Worm (Caenorhabditis elegans) whole organism, L4/young adult: Measurements from ENCODE around the gene F09C6.12.

Experiments used
- W03F9.2 ChIP-seq: fragments of 150-350 bp; optimal IDR thresholded peaks from 2 replicates; lab custom pipeline; 2014; ENCODE audit warnings: missing biosample characterization, missing genetic modification characterization
- dao-5 ChIP-seq: sonication (generic microtip); optimal IDR thresholded peaks from 2 replicates; lab custom pipeline; 2016; ENCODE audit warnings: missing genotype, missing genetic modification characterization, moderate library complexity, missing compliant biosample characterization
- him-1 ChIP-seq: sonication (generic microtip); optimal IDR thresholded peaks from 2 replicates; lab custom pipeline; 2016; ENCODE audit warnings: missing genotype, missing genetic modification reagents, missing genetic modification characterization, missing compliant biosample characterization

Gene F09C6.12

ce11 chrV:16882260-16882918 is at the start of gene F09C6.12, which contains the start of gene F09C6.11:
Gene F09C6.12 (plus strand): TSS chrV:16882868.
Gene F09C6.11 (minus strand): TSS chrV:16882310.
- TF ChIP-seq W03F9.2 (tag; lab: Kevin White, UChicago) = no peak
- no peak for TF ChIP-seq him-1
- TF ChIP-seq dao-5 (tag; lab: Kevin White, UChicago) = no peak

DNA sequence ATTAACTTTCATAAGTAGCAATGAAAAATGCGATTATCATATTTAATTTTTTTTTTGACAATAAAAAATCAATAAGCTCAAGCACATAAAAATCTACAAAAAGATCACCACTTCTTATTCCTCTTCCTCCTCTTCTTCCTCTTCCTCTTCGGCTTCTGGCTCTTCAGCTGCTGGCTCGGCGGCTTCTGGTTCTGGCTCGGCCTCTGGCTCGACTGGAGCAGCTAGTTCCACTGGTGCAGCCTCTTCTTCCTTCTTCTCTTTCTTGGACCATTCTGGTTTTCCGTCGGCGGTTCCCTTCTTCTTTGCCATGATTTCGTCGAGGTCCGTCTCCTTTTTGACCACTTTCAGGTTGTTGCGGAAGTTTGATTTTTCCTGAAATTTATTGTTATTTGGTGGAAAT is 49.0 kb upstream of the F09C6.12 start:
- no peak for TF ChIP-seq W03F9.2 (tag; lab: Kevin White, UChicago)
- no peak for TF ChIP-seq dao-5 (tag; lab: Kevin White, UChicago)

ce11 chrV:16834989-16835388 is 47.7 kb upstream of the F09C6.12 start, which contains the start of gene tni-3:
Gene tni-3 (minus strand): TSS chrV:16835128.
- no peak for TF ChIP-seq W03F9.2 (tag; lab: Kevin White, UChicago)
- TF ChIP-seq him-1 = no peak
- no peak for TF ChIP-seq dao-5 (tag; lab: Kevin White, UChicago)

ce11 chrV:16836100-16836499 is 46.6 kb upstream of the F09C6.12 start:
- no peak for TF ChIP-seq dao-5 (tag; lab: Kevin White, UChicago)
- TF ChIP-seq him-1 = no peak
- TF ChIP-seq W03F9.2 (tag; lab: Kevin White, UChicago) = no peak

DNA sequence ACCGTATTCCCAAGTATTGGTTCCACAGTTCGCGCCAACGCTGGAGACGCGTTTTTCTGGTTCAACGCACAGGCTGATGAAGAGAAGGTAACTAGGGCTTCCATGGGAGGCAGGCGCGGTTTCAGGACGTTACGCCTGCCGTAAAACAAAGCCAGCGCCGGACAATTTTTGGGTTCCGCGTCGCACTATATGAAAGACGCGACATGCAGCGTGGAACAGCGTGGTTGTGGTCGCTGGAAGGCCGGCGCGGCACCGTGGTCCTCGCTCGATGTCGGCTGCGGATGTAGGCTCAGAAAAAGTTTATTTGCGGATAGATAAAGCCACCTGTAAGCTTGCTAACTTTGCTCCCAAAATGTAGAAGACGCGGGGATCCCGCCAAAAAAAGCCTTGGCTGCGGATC is 44.2 kb upstream of the F09C6.12 start:
- TF ChIP-seq dao-5 (tag; lab: Kevin White, UChicago) = no peak
- TF ChIP-seq W03F9.2 (tag; lab: Kevin White, UChicago) = no peak
- TF ChIP-seq him-1 = no peak

ce11 chrV:16840283-16840682 is 42.4 kb upstream of the F09C6.12 start:
- no peak for TF ChIP-seq dao-5 (tag; lab: Kevin White, UChicago)
- TF ChIP-seq W03F9.2 (tag; lab: Kevin White, UChicago) = no peak
- TF ChIP-seq him-1 = no peak

- TF ChIP-seq dao-5 (tag; lab: Kevin White, UChicago) (no peak), him-1 (no peak), W03F9.2 (tag; lab: Kevin White, UChicago) (no peak)
Measured at ce11 chrV:16840961-16841360, 41.7 kb upstream of the F09C6.12 start, which contains the start of gene clec-40. Gene clec-40 (minus strand): TSS chrV:16841061.

DNA sequence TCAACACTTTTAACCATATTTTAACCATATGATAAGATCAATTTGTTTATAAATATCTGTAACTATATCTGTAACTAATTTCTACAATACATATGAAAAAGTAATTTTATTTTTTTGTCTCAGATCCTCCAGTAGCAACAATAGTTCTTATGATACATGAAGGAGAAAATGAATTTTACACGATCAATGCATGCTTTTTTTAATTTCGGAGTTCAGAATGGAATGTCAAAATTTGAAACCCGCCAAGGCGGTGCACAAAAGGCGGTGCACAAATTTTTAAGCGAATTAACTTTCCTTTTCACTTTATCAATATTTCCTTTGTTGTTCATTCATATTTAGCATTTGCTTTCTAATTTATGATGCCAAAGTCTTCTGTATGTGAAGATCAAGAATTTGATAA is 39.7 kb upstream of the F09C6.12 start, which contains the start of gene clec-25:
Gene clec-25 (plus strand): TSS at position 301 of the 400 bp plus-strand sequence.
- TF ChIP-seq him-1 (no peak), W03F9.2 (tag; lab: Kevin White, UChicago) (no peak), dao-5 (tag; lab: Kevin White, UChicago) (no peak)

- TF ChIP-seq W03F9.2 (tag; lab: Kevin White, UChicago) (no peak), him-1 (no peak), dao-5 (tag; lab: Kevin White, UChicago) (no peak)
Measured at ce11 chrV:16848498-16848897, 34.2 kb upstream of the F09C6.12 start, which contains the start of the genes clec-36 and clec-26. Gene clec-36 (minus strand): TSS chrV:16848598. Gene clec-26 (plus strand): TSS chrV:16848611.

DNA sequence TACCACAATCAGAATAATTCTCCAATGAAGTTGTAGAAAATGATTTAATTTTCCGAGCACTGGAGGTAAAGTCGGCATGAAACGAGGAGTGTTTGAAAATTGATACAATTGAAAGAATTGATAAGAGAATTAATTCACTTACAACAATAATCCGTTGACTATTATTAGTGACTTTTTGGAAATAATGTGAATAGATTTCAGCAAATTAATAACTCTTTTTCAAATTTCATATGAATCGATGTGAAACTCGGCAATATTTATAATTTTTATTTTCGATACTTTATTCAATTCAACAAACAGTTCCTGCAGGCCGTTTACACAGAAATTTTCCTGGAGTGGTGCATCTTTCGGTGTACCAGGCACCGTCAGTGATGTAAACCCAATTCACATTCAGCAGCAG is 30.7 kb upstream of the F09C6.12 start, which contains the start of gene clec-37:
Gene clec-37 (minus strand): TSS at position 101 of the 400 bp plus-strand sequence.
- no peak for TF ChIP-seq W03F9.2 (tag; lab: Kevin White, UChicago)
- no peak for TF ChIP-seq him-1
- no peak for TF ChIP-seq dao-5 (tag; lab: Kevin White, UChicago)

- TF ChIP-seq dao-5 (tag; lab: Kevin White, UChicago) (no peak), W03F9.2 (tag; lab: Kevin White, UChicago) (no peak)
Measured at ce11 chrV:16853956-16854683, 28.5 kb upstream of the F09C6.12 start, which contains the start of the genes clec-35 and clec-27. Gene clec-35 (minus strand): TSS chrV:16854056. Gene clec-27 (plus strand): TSS chrV:16854633.

DNA sequence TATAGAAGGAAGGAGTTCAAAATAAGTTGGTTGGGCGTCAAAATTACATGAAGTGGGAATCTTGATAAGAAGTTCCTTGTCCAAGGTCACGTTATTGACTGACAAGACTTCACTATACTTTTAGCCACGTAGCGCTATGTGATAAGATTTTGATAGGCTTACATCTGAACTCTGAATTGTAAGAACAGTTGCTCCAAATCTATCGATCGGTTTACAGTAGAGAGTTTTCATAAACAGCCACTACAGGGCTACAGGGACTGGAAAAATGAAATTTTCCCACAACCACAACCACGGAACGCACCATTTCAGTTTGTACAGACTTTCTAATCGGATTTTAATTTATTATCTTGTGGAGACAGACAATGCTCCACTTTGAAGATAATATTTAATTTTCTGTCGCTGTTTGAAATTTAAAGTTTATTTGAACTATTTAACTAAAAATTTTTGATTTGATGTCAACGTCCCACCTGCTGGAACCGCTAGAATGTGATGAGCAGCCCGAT is 24.6 kb upstream of the F09C6.12 start, which contains the start of the genes clec-31 and clec-22:
Gene clec-31 (minus strand): TSS at position 101 of the 503 bp plus-strand sequence.
Gene clec-22 (plus strand): TSS at position 453 of the 503 bp plus-strand sequence.
- TF ChIP-seq him-1 (no peak), dao-5 (tag; lab: Kevin White, UChicago) (no peak), W03F9.2 (tag; lab: Kevin White, UChicago) (no peak)

DNA sequence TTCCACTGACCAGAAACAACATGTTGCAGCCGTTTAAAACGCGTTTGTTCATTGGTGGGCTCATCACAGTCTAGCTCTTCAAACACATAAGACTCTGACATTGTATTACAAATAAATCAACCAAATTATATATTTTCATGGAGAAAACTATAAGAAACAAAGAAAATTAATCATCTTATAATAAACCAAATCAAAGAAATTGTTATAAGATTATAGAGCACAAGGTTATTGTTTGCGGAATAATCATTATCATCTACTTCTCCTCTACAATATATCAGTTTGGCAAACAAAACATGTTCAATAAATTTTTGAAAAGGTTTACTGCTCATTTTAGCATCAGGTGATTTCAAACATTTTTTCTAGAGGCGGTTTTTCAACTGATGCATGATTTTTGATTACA is 20.9 kb upstream of the F09C6.12 start, which contains the start of the genes clec-32 and clec-24:
Gene clec-32 (minus strand): TSS at position 101 of the 400 bp plus-strand sequence.
Gene clec-24 (plus strand): TSS at position 294 of the 400 bp plus-strand sequence.
- TF ChIP-seq him-1 = no peak
- TF ChIP-seq W03F9.2 (tag; lab: Kevin White, UChicago) = no peak
- no peak for TF ChIP-seq dao-5 (tag; lab: Kevin White, UChicago)
